Worm (Caenorhabditis elegans): ENCODE data around the gene T16H12.13.

- TF ChIP-seq pag-3 (tag; optimal IDR thresholded peaks at IDR 0.05; ENCODE audit: borderline replicate concordance, insufficient read depth): no peak
- no peak for TF ChIP-seq irx-1 (tag; optimal IDR thresholded peaks at IDR 0.05)
- TF ChIP-seq C16A3.4 (tag; optimal IDR thresholded peaks at IDR 0.05): no peak
- TF ChIP-seq snpc-4 (tag; optimal IDR thresholded peaks at IDR 0.05): no peak
- no peak for TF ChIP-seq lin-13 (GFP tag; optimal IDR thresholded peaks at IDR 0.05)
- TF ChIP-seq pqm-1 (tag; optimal IDR thresholded peaks at IDR 0.05): no peak
- TF ChIP-seq aly-2 (tag; optimal IDR thresholded peaks at IDR 0.05): no peak
- TF ChIP-seq hpl-2 (GFP tag; optimal IDR thresholded peaks at IDR 0.05): no peak
- TF ChIP-seq rnt-1 (tag; optimal IDR thresholded peaks at IDR 0.05): no peak
- TF ChIP-seq ama-1 (optimal IDR thresholded peaks at IDR 0.05): no peak
Measured at ce11 chrIII:10056033-10056432, 29.2 kb upstream of the T16H12.13 start, which contains the start of gene T16G12.10.
